Worm (Caenorhabditis elegans) whole organism, L2 larva: ENCODE measurements around the gene R12B2.2.

Source experiments
- C34F6.9 ChIP-seq: fragments of 150-350 bp; optimal IDR thresholded peaks from 2 replicates; lab custom pipeline; 2014; ENCODE audit warnings: missing biosample characterization, missing genetic modification characterization
- F13H6.1 ChIP-seq: sonication (generic microtip); optimal IDR thresholded peaks from 2 replicates; lab custom pipeline; 2016; ENCODE audit warnings: missing genetic modification characterization, missing compliant biosample characterization
- R02D3.7 ChIP-seq: fragments of 150-350 bp; optimal IDR thresholded peaks from 2 replicates; lab custom pipeline; 2014; ENCODE audit warnings: missing biosample characterization, missing genetic modification characterization
- ZK546.5 ChIP-seq: sonication (generic microtip); optimal IDR thresholded peaks from 2 replicates; lab custom pipeline; 2017; ENCODE audit warnings: missing biosample characterization, missing genetic modification characterization
- alr-1 ChIP-seq: fragments of 150-350 bp; optimal IDR thresholded peaks from 2 replicates; lab custom pipeline; 2014; ENCODE audit warnings: missing biosample characterization, missing genetic modification characterization
- ama-1 ChIP-seq: fragments of 150-350 bp; optimal IDR thresholded peaks from 2 replicates; lab custom pipeline; 2018; ENCODE audit warnings: inconsistent platforms
- ceh-16 ChIP-seq: fragments of 150-350 bp; optimal IDR thresholded peaks from 2 replicates; lab custom pipeline; 2014; ENCODE audit warnings: missing biosample characterization, missing genetic modification characterization
- ceh-82 ChIP-seq: fragments of 150-350 bp; optimal IDR thresholded peaks from 2 replicates; lab custom pipeline; 2014; ENCODE audit warnings: missing biosample characterization, missing genetic modification characterization
- crh-2 ChIP-seq: sonication (generic microtip); optimal IDR thresholded peaks from 2 replicates; lab custom pipeline; 2017; ENCODE audit warnings: missing biosample characterization, missing genetic modification characterization
- dmd-4 ChIP-seq: sonication (generic microtip); optimal IDR thresholded peaks from 2 replicates; lab custom pipeline; 2017; ENCODE audit warnings: missing biosample characterization, missing genetic modification characterization
- egl-27 ChIP-seq: sonication (generic microtip); optimal IDR thresholded peaks from 3 replicates; lab custom pipeline; 2017; ENCODE audit warnings: missing biosample characterization, missing genetic modification reagents, missing genetic modification characterization
- elt-1 ChIP-seq: fragments of 150-350 bp; optimal IDR thresholded peaks from 2 replicates; lab custom pipeline; 2014; ENCODE audit warnings: missing biosample characterization, missing genetic modification characterization
- fos-1 ChIP-seq: fragments of 150-350 bp; optimal IDR thresholded peaks from 2 replicates; lab custom pipeline; 2014; ENCODE audit warnings: missing biosample characterization, missing genetic modification characterization
- gmeb-1 ChIP-seq: fragments of 150-350 bp; optimal IDR thresholded peaks from 2 replicates; lab custom pipeline; 2014; ENCODE audit warnings: missing biosample characterization, missing genetic modification characterization
- lin-11 ChIP-seq: fragments of 150-350 bp; sonication (generic microtip); optimal IDR thresholded peaks from 2 replicates; lab custom pipeline; 2014; ENCODE audit warnings: missing biosample characterization, missing genetic modification characterization, inconsistent platforms, mixed read lengths
- lin-13 ChIP-seq: fragments of 150-350 bp; optimal IDR thresholded peaks from 2 replicates; lab custom pipeline; 2014; ENCODE audit warnings: missing biosample characterization, missing genetic modification reagents, missing genetic modification characterization
- lsy-2 ChIP-seq, 2 experiments: fragments of 150-350 bp in 1 of 2; sonication (generic microtip) in 1 of 2; optimal IDR thresholded peaks; 2 replicates each; lab custom pipeline; 2014 to 2017; ENCODE audit warnings: missing biosample characterization in 2 of 2, missing genetic modification characterization in 2 of 2
- mab-5 ChIP-seq: fragments of 150-350 bp; optimal IDR thresholded peaks from 2 replicates; lab custom pipeline; 2014; ENCODE audit warnings: missing biosample characterization, missing genetic modification characterization
- mbf-1 ChIP-seq: sonication (generic microtip); optimal IDR thresholded peaks from 2 replicates; lab custom pipeline; 2017; ENCODE audit warnings: missing biosample characterization, missing genetic modification characterization
- nhr-12 ChIP-seq: fragments of 150-350 bp; optimal IDR thresholded peaks from 2 replicates; lab custom pipeline; 2014; ENCODE audit warnings: missing biosample characterization, missing genetic modification characterization
- nhr-129 ChIP-seq: fragments of 150-350 bp; optimal IDR thresholded peaks from 2 replicates; lab custom pipeline; 2014; ENCODE audit warnings: missing biosample characterization, missing genetic modification characterization
- nhr-21 ChIP-seq: fragments of 150-350 bp; optimal IDR thresholded peaks from 2 replicates; lab custom pipeline; 2014; ENCODE audit warnings: missing biosample characterization, missing genetic modification characterization
- nhr-23 ChIP-seq: fragments of 150-350 bp; optimal IDR thresholded peaks from 2 replicates; lab custom pipeline; 2014; ENCODE audit warnings: missing biosample characterization, missing genetic modification reagents, missing genetic modification characterization
- nhr-237 ChIP-seq: fragments of 150-350 bp; optimal IDR thresholded peaks from 2 replicates; lab custom pipeline; 2014; ENCODE audit warnings: missing biosample characterization, missing genetic modification characterization
- nhr-25 ChIP-seq: fragments of 150-350 bp; sonication (generic microtip); optimal IDR thresholded peaks from 3 replicates; lab custom pipeline; 2014; ENCODE audit warnings: missing biosample characterization, missing genetic modification characterization
- nhr-6 ChIP-seq: fragments of 150-350 bp; optimal IDR thresholded peaks from 2 replicates; lab custom pipeline; 2014; ENCODE audit warnings: missing biosample characterization, missing genetic modification characterization
- nhr-77 ChIP-seq: fragments of 150-350 bp; optimal IDR thresholded peaks from 2 replicates; lab custom pipeline; 2014; ENCODE audit warnings: missing biosample characterization, missing genetic modification characterization
- peb-1 ChIP-seq: fragments of 150-350 bp; optimal IDR thresholded peaks from 2 replicates; lab custom pipeline; 2014; ENCODE audit warnings: missing biosample characterization, missing genetic modification characterization
- sem-4 ChIP-seq: fragments of 150-350 bp; optimal IDR thresholded peaks from 2 replicates; lab custom pipeline; 2014; ENCODE audit warnings: missing biosample characterization, missing genetic modification reagents, missing genetic modification characterization
- skn-1 ChIP-seq: sonication (generic microtip); optimal IDR thresholded peaks from 2 replicates; lab custom pipeline; 2017; ENCODE audit warnings: missing biosample characterization, missing genetic modification characterization
- sma-3 ChIP-seq: sonication (generic microtip); optimal IDR thresholded peaks from 2 replicates; lab custom pipeline; 2016; ENCODE audit warnings: missing genetic modification reagents, missing genetic modification characterization, missing compliant biosample characterization
- sma-9 ChIP-seq, 2 experiments: fragments of 150-350 bp in 1 of 2; sonication (generic microtip) in 1 of 2; optimal IDR thresholded peaks; 2 replicates each; lab custom pipeline; 2014 to 2016; ENCODE audit warnings: missing genetic modification characterization in 2 of 2, mild to moderate bottlenecking in 1 of 2, missing biosample characterization in 1 of 2, missing compliant biosample characterization in 1 of 2, missing genetic modification reagents in 1 of 2, moderate library complexity in 1 of 2
- snpc-4 ChIP-seq: fragments of 150-350 bp; optimal IDR thresholded peaks from 2 replicates; lab custom pipeline; 2014; ENCODE audit warnings: missing biosample characterization, missing genetic modification characterization
- unc-55 ChIP-seq: fragments of 150-350 bp; sonication (generic microtip); optimal IDR thresholded peaks from 3 replicates; lab custom pipeline; 2014; ENCODE audit warnings: missing biosample characterization, missing genetic modification reagents, missing genetic modification characterization
- zag-1 ChIP-seq: fragments of 150-350 bp; optimal IDR thresholded peaks from 2 replicates; lab custom pipeline; 2014; ENCODE audit warnings: missing biosample characterization, missing genetic modification characterization
- ztf-4 ChIP-seq: fragments of 150-350 bp; optimal IDR thresholded peaks from 2 replicates; lab custom pipeline; 2014; ENCODE audit warnings: missing biosample characterization, missing genetic modification characterization

R12B2.2 gene

DNA sequence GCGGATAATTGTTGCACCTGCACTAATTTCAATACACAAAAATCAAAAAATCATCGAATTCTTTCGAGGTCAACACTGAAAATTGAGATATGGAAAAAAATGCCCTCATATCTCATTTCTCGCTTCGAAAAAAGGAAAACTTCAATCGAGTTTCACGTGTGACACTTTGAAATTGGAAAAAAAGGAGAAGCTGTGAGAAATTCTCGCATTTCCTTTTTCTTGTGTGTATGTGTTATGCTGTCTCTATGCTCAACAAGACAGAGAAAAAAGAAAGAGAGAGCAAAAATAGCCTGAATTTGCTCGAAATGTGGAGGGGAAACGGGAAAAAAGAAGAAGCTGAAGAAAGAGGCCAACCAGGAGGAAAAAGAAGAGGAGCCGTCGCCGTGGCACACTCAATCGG lies 39.6 kb downstream of the R12B2.2 start:
- TF ChIP-seq crh-2 (tag; lab: Kevin White, UChicago) = peak; percentile 7
- peak; percentile 49 for TF ChIP-seq C34F6.9 (tag; lab: Kevin White, UChicago)
- TF ChIP-seq ama-1 (lab: Kevin White, UChicago) = no peak
- TF ChIP-seq unc-55 = peak; percentile 30
- TF ChIP-seq nhr-25 (tag; lab: Kevin White, UChicago) = no peak
- peak; percentile 3 for TF ChIP-seq sma-9 (GFP tag; optimal IDR thresholded peaks at IDR 0.05; lab: Kevin White, UChicago)
- TF ChIP-seq sma-9 (tag; optimal IDR thresholded peaks at IDR 0.05; lab: Kevin White, UChicago) = no peak
- no peak for TF ChIP-seq skn-1 (tag; lab: Kevin White, UChicago)

DNA sequence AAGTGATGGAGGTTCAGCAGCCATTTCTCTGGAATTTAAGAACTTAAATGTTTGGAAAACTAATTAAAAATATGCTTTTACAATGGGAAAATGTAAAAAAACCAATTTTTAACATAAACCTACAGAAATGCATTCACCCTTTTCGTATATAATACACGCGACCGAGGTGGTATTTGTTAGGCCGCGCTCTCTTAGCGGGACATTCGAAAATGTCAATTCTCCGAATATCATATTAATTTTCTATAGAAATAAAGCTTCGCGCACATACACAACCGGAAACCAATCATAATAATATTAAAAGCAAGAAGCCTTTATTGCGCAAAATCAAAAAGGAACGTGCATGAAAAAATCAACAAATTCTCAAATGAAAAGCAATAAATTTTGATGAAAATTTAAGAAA lies 46.4 kb downstream of the R12B2.2 start, which contains the start of gene ddx-23:
ddx-23 (minus strand) TSS at position 30 of the 400 bp plus-strand sequence.
- TF ChIP-seq elt-1 (no peak), lin-13 (GFP tag; lab: Kevin White, UChicago) (peak; percentile 8), dmd-4 (tag; lab: Kevin White, UChicago) (no peak), sma-3 (GFP tag; lab: Kevin White, UChicago) (peak; percentile 49), gmeb-1 (peak; percentile 63), ama-1 (lab: Kevin White, UChicago) (peak; percentile 53), C34F6.9 (tag; lab: Kevin White, UChicago) (peak; percentile 14), nhr-237 (no peak), ztf-4 (tag; lab: Kevin White, UChicago) (peak; percentile 81), lsy-2 (tag; optimal IDR thresholded peaks at IDR 0.05; lab: Kevin White, UChicago) (peak in 1 of 2 experiments; percentile 57), unc-55 (peak; percentile 4)

DNA sequence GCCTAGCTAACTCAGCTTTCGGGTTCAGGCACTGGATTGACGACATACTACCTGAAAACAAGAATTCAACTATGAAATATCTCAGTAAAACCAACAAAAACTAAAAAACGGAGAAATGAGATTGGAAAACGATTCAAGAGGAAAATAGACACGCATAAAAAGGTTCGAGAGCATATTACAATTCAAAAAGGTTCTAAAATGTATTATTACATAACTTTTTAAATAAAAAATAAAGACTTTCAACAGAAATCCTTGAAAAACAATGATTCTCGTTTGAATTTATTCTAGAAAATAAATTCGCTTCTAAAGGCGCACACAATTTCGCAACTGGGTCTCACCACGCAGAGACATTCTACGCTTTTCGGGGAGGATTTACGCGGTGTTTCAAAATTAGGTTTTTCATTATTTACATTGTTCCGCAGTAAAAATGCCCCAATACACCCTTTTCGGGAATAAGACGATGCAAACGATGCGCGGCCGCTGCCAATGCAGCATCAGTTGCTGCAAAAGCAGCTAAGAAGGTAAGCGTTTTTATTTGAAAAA lies 48.9 kb downstream of the R12B2.2 start, which contains the start of the genes cct-6 and alh-9:
cct-6 (minus strand) TSS at position 51 of the 543 bp plus-strand sequence.
alh-9 (plus strand) TSS at position 382 of the 543 bp plus-strand sequence.
- TF ChIP-seq peb-1 (no peak), nhr-12 (tag; lab: Kevin White, UChicago) (no peak), sma-9 (GFP tag; optimal IDR thresholded peaks at IDR 0.05; lab: Kevin White, UChicago) (peak; percentile 76), sma-9 (tag; optimal IDR thresholded peaks at IDR 0.05; lab: Kevin White, UChicago) (no peak), snpc-4 (tag; lab: Kevin White, UChicago) (peak; percentile 37), ztf-4 (tag; lab: Kevin White, UChicago) (peak; percentile 19), unc-55 (peak; percentile 94), sem-4 (tag; lab: Kevin White, UChicago) (peak; percentile 2), lsy-2 (tag; optimal IDR thresholded peaks at IDR 0.05; lab: Kevin White, UChicago) (peak; percentile 61 to 92), nhr-23 (tag; lab: Kevin White, UChicago) (no peak), gmeb-1 (peak; percentile 93), C34F6.9 (tag; lab: Kevin White, UChicago) (peak; percentile 92), nhr-21 (tag; lab: Kevin White, UChicago) (peak; percentile 54), ceh-82 (tag; lab: Kevin White, UChicago) (peak; percentile 20), nhr-6 (tag; lab: Kevin White, UChicago) (peak; percentile 5), F13H6.1 (tag; lab: Kevin White, UChicago) (peak; percentile 69), lin-13 (GFP tag; lab: Kevin White, UChicago) (peak; percentile 88), nhr-129 (tag; lab: Kevin White, UChicago) (peak; percentile 88), sma-3 (GFP tag; lab: Kevin White, UChicago) (peak; percentile 80), zag-1 (tag; lab: Kevin White, UChicago) (no peak), nhr-77 (tag; lab: Kevin White, UChicago) (no peak), ZK546.5 (tag; lab: Kevin White, UChicago) (peak; percentile 1), fos-1 (tag; lab: Kevin White, UChicago) (peak; percentile 56), mab-5 (tag; lab: Kevin White, UChicago) (peak; percentile 46), ama-1 (lab: Kevin White, UChicago) (peak; percentile 44), lin-11 (tag; lab: Kevin White, UChicago) (peak; percentile 79), elt-1 (no peak), R02D3.7 (peak; percentile 70), skn-1 (tag; lab: Kevin White, UChicago) (no peak), mbf-1 (no peak), ceh-16 (tag; lab: Kevin White, UChicago) (no peak), nhr-25 (tag; lab: Kevin White, UChicago) (peak; percentile 84), alr-1 (tag; lab: Kevin White, UChicago) (no peak), dmd-4 (tag; lab: Kevin White, UChicago) (no peak), egl-27 (peak; percentile 39), crh-2 (tag; lab: Kevin White, UChicago) (peak; percentile 89)
- TF ChIP-seq, all 48 proteins: peak for 24
